Fruit fly (Drosophila melanogaster) whole organism, embryonic: ENCODE results near the gene mEFTs.

Experiments
- Abd-B ChIP-seq: fragments of 200-800 bp; sonication (Bioruptor generic); optimal IDR thresholded peaks from 2 replicates; lab custom pipeline; 2018; ENCODE audit warnings: missing biosample characterization, mild to moderate bottlenecking, missing genetic modification characterization, moderate library complexity
- Atf3 ChIP-seq: fragments of 200-800 bp; sonication (Bioruptor generic); optimal IDR thresholded peaks from 3 replicates; lab custom pipeline; 2016; ENCODE audit warnings: missing biosample characterization, missing genetic modification characterization
- CG10267 ChIP-seq: fragments of 200-800 bp; sonication (Bioruptor generic); optimal IDR thresholded peaks from 2 replicates; lab custom pipeline; 2018; ENCODE audit warnings: missing biosample characterization, mild to moderate bottlenecking, missing genetic modification characterization, moderate library complexity
- CG10274 ChIP-seq: fragments of 200-800 bp; sonication (Bioruptor generic); optimal IDR thresholded peaks from 3 replicates; lab custom pipeline; 2017; ENCODE audit warnings: missing biosample characterization, mild to moderate bottlenecking, missing genetic modification characterization
- CG10979 ChIP-seq: fragments of 200-800 bp; sonication (Bioruptor generic); optimal IDR thresholded peaks from 2 replicates; lab custom pipeline; 2018; ENCODE audit warnings: missing biosample characterization, mild to moderate bottlenecking, missing genetic modification characterization, moderate library complexity
- CG12391 ChIP-seq: fragments of 200-800 bp; sonication (Bioruptor generic); optimal IDR thresholded peaks from 3 replicates; lab custom pipeline; 2018; ENCODE audit warnings: missing biosample characterization, mild to moderate bottlenecking, missing genetic modification characterization, moderate library complexity
- CG12942 ChIP-seq: fragments of 200-800 bp; sonication (Bioruptor generic); optimal IDR thresholded peaks from 3 replicates; lab custom pipeline; 2016; ENCODE audit warnings: missing biosample characterization, missing genetic modification characterization
- CG14441 ChIP-seq: fragments of 200-800 bp; sonication (Bioruptor generic); IDR thresholded peaks from 2 replicates; pipeline ENCODE4 v1.3.6; 2022; ENCODE audit warnings: missing biosample characterization, missing genetic modification characterization
- CG14710 ChIP-seq: fragments of 200-800 bp; sonication (Bioruptor generic); optimal IDR thresholded peaks from 3 replicates; lab custom pipeline; 2019; ENCODE audit warnings: missing biosample characterization, mild to moderate bottlenecking, missing genetic modification characterization, moderate library complexity
- CG15696 ChIP-seq: fragments of 200-800 bp; sonication (Bioruptor generic); optimal IDR thresholded peaks from 2 replicates; lab custom pipeline; 2019; ENCODE audit warnings: missing biosample characterization, mild to moderate bottlenecking, missing genetic modification characterization, moderate library complexity
- CG16813 ChIP-seq: fragments of 200-800 bp; sonication (Bioruptor generic); IDR thresholded peaks from 3 replicates; pipeline ENCODE4 v1.3.6; 2022; ENCODE audit warnings: missing biosample characterization, missing genetic modification characterization; ENCODE audit not compliant: partially characterized antibody
- CG17328 ChIP-seq: fragments of 200-800 bp; sonication (Bioruptor generic); IDR thresholded peaks from 2 replicates; pipeline ENCODE4 v1.3.6; 2022; ENCODE audit warnings: missing biosample characterization, missing genetic modification characterization
- CG17385 ChIP-seq: fragments of 200-800 bp; sonication (Bioruptor generic); optimal IDR thresholded peaks from 3 replicates; lab custom pipeline; 2018; ENCODE audit warnings: missing biosample characterization, mild to moderate bottlenecking, missing genetic modification characterization
- CG17612 ChIP-seq: fragments of 200-800 bp; sonication (Bioruptor generic); IDR thresholded peaks from 2 replicates; pipeline ENCODE4 v1.3.6; 2022; ENCODE audit warnings: missing biosample characterization, missing genetic modification characterization
- CG2889 ChIP-seq: fragments of 200-800 bp; sonication (Bioruptor generic); IDR thresholded peaks from 3 replicates; pipeline ENCODE4 v1.3.6; 2022; ENCODE audit warnings: missing biosample characterization, missing genetic modification characterization
- CG33557 ChIP-seq: fragments of 200-800 bp; sonication (Bioruptor generic); optimal IDR thresholded peaks from 2 replicates; lab custom pipeline; 2019; ENCODE audit warnings: missing biosample characterization, mild to moderate bottlenecking, missing genetic modification characterization, moderate library complexity
- CG42726 ChIP-seq: fragments of 200-800 bp; sonication (Bioruptor generic); IDR thresholded peaks from 2 replicates; pipeline ENCODE4 v1.3.6; 2022; ENCODE audit warnings: missing biosample characterization, missing genetic modification characterization; ENCODE audit not compliant: partially characterized antibody
- CG4282 ChIP-seq: fragments of 200-800 bp; sonication (Bioruptor generic); optimal IDR thresholded peaks from 2 replicates; lab custom pipeline; 2016; ENCODE audit warnings: missing biosample characterization, missing genetic modification characterization
- CG6254 ChIP-seq: fragments of 200-800 bp; sonication (Bioruptor generic); optimal IDR thresholded peaks from 3 replicates; lab custom pipeline; 2017; ENCODE audit warnings: mild to moderate bottlenecking, missing biosample characterization, missing genetic modification reagents, missing genetic modification characterization
- CG6854 ChIP-seq: fragments of 200-800 bp; sonication (Bioruptor generic); optimal IDR thresholded peaks from 3 replicates; lab custom pipeline; 2017; ENCODE audit warnings: missing biosample characterization, mild to moderate bottlenecking, missing genetic modification characterization
- CG9609 ChIP-seq: fragments of 200-800 bp; sonication (Bioruptor generic); optimal IDR thresholded peaks from 3 replicates; lab custom pipeline; 2016; ENCODE audit warnings: missing biosample characterization, missing genetic modification characterization
- CHES-1-like ChIP-seq: fragments of 200-800 bp; sonication (Bioruptor generic); optimal IDR thresholded peaks from 2 replicates; lab custom pipeline; 2016; ENCODE audit warnings: missing biosample characterization, missing genetic modification characterization
- Eip74EF ChIP-seq, 2 experiments: fragments of 200-800 bp in 1 of 2; fragments of >200 bp in 1 of 2; sonication (Bioruptor generic) in 1 of 2; optimal IDR thresholded peaks; 2 replicates each; lab custom pipeline; 2017 to 2019; ENCODE audit warnings: missing biosample characterization in 2 of 2, missing genetic modification characterization in 2 of 2, mild to moderate bottlenecking in 1 of 2, moderate library complexity in 1 of 2
- H15 ChIP-seq: fragments of 200-800 bp; sonication (Bioruptor generic); IDR thresholded peaks from 3 replicates; pipeline ENCODE4 v1.3.6; 2022; ENCODE audit warnings: missing biosample characterization, missing genetic modification characterization
- Hmx ChIP-seq: fragments of 200-800 bp; sonication (Bioruptor generic); optimal IDR thresholded peaks from 2 replicates; lab custom pipeline; 2016; ENCODE audit warnings: missing biosample characterization, missing genetic modification characterization
- Jarid2 ChIP-seq: fragments of 200-800 bp; sonication (Bioruptor generic); optimal IDR thresholded peaks from 3 replicates; lab custom pipeline; 2017; ENCODE audit warnings: mild to moderate bottlenecking, missing biosample characterization, missing genetic modification reagents, missing genetic modification characterization
- Rx ChIP-seq: fragments of 200-800 bp; sonication (Bioruptor generic); IDR thresholded peaks from 2 replicates; pipeline ENCODE4 v1.3.6; 2022; ENCODE audit warnings: missing biosample characterization, missing genetic modification characterization
- Side ChIP-seq: fragments of 200-800 bp; sonication (Bioruptor generic); optimal IDR thresholded peaks from 2 replicates; lab custom pipeline; 2016; ENCODE audit warnings: missing biosample characterization, missing genetic modification characterization
- Sox100B ChIP-seq: fragments of 200-800 bp; sonication (Bioruptor generic); optimal IDR thresholded peaks from 3 replicates; lab custom pipeline; 2018; ENCODE audit warnings: missing biosample characterization, mild to moderate bottlenecking, missing genetic modification characterization
- Tbp ChIP-seq: fragments of >200 bp; optimal IDR thresholded peaks from 2 replicates; lab custom pipeline; 2018; ENCODE audit warnings: missing biosample characterization, missing genetic modification characterization
- Xrp1 ChIP-seq: fragments of 200-800 bp; sonication (Bioruptor generic); IDR thresholded peaks from 2 replicates; pipeline ENCODE4 v1.3.6; 2022; ENCODE audit warnings: missing biosample characterization, missing genetic modification characterization
- bigmax ChIP-seq: fragments of 200-800 bp; sonication (Bioruptor generic); optimal IDR thresholded peaks from 2 replicates; lab custom pipeline; 2018; ENCODE audit warnings: missing biosample characterization, mild to moderate bottlenecking, missing genetic modification characterization
- cas ChIP-seq: fragments of 200-800 bp; sonication (Bioruptor generic); IDR thresholded peaks from 2 replicates; pipeline ENCODE4 v1.3.6; 2022; ENCODE audit warnings: missing biosample characterization, missing genetic modification characterization
- da ChIP-seq: fragments of 200-800 bp; sonication (Bioruptor generic); optimal IDR thresholded peaks from 2 replicates; lab custom pipeline; 2016; ENCODE audit warnings: missing biosample characterization, missing genetic modification characterization
- ewg ChIP-seq: fragments of 200-800 bp; sonication (Bioruptor generic); optimal IDR thresholded peaks from 3 replicates; lab custom pipeline; 2017; ENCODE audit warnings: mild to moderate bottlenecking, missing biosample characterization, missing genetic modification reagents, missing genetic modification characterization
- gem ChIP-seq: fragments of 200-800 bp; sonication (Bioruptor generic); optimal IDR thresholded peaks from 2 replicates; lab custom pipeline; 2019; ENCODE audit warnings: missing biosample characterization, mild to moderate bottlenecking, missing genetic modification characterization, moderate library complexity
- grn ChIP-seq: fragments of 200-800 bp; sonication (Bioruptor generic); optimal IDR thresholded peaks from 3 replicates; lab custom pipeline; 2017; ENCODE audit warnings: missing biosample characterization, missing genetic modification characterization
- hbn ChIP-seq: fragments of 200-800 bp; sonication (Bioruptor generic); IDR thresholded peaks from 2 replicates; pipeline ENCODE4 v1.3.6; 2022; ENCODE audit warnings: missing biosample characterization, missing genetic modification characterization; ENCODE audit not compliant: partially characterized antibody
- jumu ChIP-seq: fragments of 200-800 bp; sonication (Bioruptor generic); optimal IDR thresholded peaks from 3 replicates; lab custom pipeline; 2016; ENCODE audit warnings: missing biosample characterization, missing genetic modification characterization
- lab ChIP-seq: fragments of 200-800 bp; sonication (Bioruptor generic); optimal IDR thresholded peaks from 3 replicates; lab custom pipeline; 2017; ENCODE audit warnings: missing biosample characterization, missing genetic modification characterization, mild to moderate bottlenecking, moderate library complexity, missing genetic modification reagents
- otp ChIP-seq: fragments of 200-800 bp; sonication (Bioruptor generic); IDR thresholded peaks from 3 replicates; pipeline ENCODE4, ENCODE4 v1.3.6; 2022; ENCODE audit warnings: missing biosample characterization, missing genetic modification characterization
- psq ChIP-seq: fragments of 200-800 bp; sonication (Bioruptor generic); optimal IDR thresholded peaks from 2 replicates; lab custom pipeline; 2017; ENCODE audit warnings: missing biosample characterization, missing genetic modification characterization
- run ChIP-seq: fragments of 200-800 bp; sonication (Bioruptor generic); optimal IDR thresholded peaks from 3 replicates; lab custom pipeline; 2018; ENCODE audit warnings: missing biosample characterization, mild to moderate bottlenecking, missing genetic modification characterization
- sc ChIP-seq, 3 experiments: fragments of >200 bp in 2 of 3; fragments of 200-800 bp in 1 of 3; sonication (Bioruptor generic) in 1 of 3; optimal IDR thresholded peaks; 2 replicates in 2 of 3; 3 replicates in 1 of 3; lab custom pipeline; 2017; ENCODE audit warnings: mild to moderate bottlenecking in 1 of 3, missing biosample characterization in 1 of 3, missing genetic modification characterization in 1 of 3, missing genetic modification reagents in 1 of 3
- tll ChIP-seq, 2 experiments: fragments of 200-800 bp in 1 of 2; fragments of >200 bp in 1 of 2; sonication (Bioruptor generic) in 1 of 2; optimal IDR thresholded peaks; 2 replicates each; lab custom pipeline; 2017 to 2019; ENCODE audit warnings: missing biosample characterization in 2 of 2, missing genetic modification characterization in 2 of 2, mild to moderate bottlenecking in 1 of 2, moderate library complexity in 1 of 2
- tna ChIP-seq: fragments of 200-800 bp; sonication (Bioruptor generic); IDR thresholded peaks from 2 replicates; pipeline ENCODE4 v1.3.6; 2022; ENCODE audit warnings: missing biosample characterization, missing genetic modification characterization; ENCODE audit not compliant: partially characterized antibody
- wor ChIP-seq: fragments of 200-800 bp; sonication (Bioruptor generic); IDR thresholded peaks from 2 replicates; pipeline ENCODE4 v1.3.6; 2022; ENCODE audit warnings: missing biosample characterization, missing genetic modification characterization

Gene mEFTs

DNA sequence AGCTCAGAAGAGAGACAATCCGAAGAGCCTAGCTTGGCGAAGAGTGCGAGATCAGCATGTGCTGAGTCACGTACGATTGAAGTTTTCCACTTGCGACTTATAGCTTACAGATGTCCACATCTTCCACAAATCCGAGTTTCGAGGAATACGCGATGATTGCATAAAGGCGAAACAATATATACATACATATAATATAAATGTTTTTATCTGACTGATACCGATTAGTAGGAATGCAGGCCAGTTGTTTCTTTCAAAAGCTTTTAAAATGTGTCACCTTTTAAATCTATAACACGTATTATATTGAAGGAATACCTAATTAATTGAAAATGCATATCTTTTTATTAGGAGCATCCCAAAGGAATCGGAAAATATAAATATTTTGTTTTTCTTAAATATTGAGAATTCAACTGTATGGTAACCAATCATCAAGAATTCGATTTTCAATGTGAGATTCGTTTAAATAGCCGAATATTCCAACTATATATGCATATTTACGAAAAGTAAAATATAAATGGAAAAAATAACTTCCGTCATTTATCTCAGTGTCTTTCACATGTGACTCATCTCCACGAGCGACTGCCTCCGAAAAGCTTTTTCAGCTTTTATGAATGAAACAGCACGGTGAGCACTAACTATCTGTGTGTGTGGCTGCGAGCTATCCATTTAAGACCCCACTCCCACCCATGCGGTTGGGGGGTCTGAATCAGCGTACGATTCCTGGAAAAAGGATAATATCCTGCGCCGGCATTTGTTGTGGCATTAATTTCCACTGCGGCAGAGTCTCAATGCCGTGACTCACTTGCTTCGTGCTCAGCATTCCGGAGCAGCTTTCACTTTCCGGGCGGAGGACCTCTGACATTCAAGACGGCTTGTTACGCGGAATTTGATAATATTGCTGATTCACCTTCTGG lies 50.1 kb downstream of the mEFTs start:
- TF ChIP-seq CG14710 (tag; lab: Kevin White, UChicago) = no peak
- no peak for TF ChIP-seq hbn
- no peak for TF ChIP-seq grn (GFP tag; lab: Kevin White, UChicago)
- TF ChIP-seq Hmx (GFP tag; lab: Kevin White, UChicago) = peak; percentile 50
- TF ChIP-seq Eip74EF (GFP tag; optimal IDR thresholded peaks at IDR 0.05; lab: Kevin White, UChicago) = peak in 1 of 2 experiments; percentile 74
- no peak for TF ChIP-seq CG42726
- no peak for TF ChIP-seq CG4282 (GFP tag; lab: Kevin White, UChicago)
- TF ChIP-seq tll (GFP tag; optimal IDR thresholded peaks at IDR 0.05; lab: Kevin White, UChicago) = no peak
- 0 out of 3 replicates have a peak, but pooled peaks have one; percentile 27 for TF ChIP-seq H15 (GFP tag; lab: Robert Waterston, UW)
- TF ChIP-seq da (GFP tag; lab: Kevin White, UChicago) = no peak
- no peak for TF ChIP-seq CG17612 (GFP tag; lab: Robert Waterston, UW)
- TF ChIP-seq Atf3 (GFP tag; lab: Kevin White, UChicago) = no peak
- no peak for TF ChIP-seq Tbp
- peak; percentile 49 for TF ChIP-seq run (tag; lab: Kevin White, UChicago)
- no peak for TF ChIP-seq CG10274 (GFP tag; lab: Kevin White, UChicago)
- TF ChIP-seq CG10267 (tag; lab: Kevin White, UChicago) = peak; percentile 35
- no peak for TF ChIP-seq sc (optimal IDR thresholded peaks at IDR 0.05; lab: Kevin White, UChicago)
- peak; percentile 28 for TF ChIP-seq sc (GFP tag; optimal IDR thresholded peaks at IDR 0.05; lab: Kevin White, UChicago)
- TF ChIP-seq Jarid2 (GFP tag; lab: Kevin White, UChicago) = no peak
- no peak for TF ChIP-seq wor (GFP tag; lab: Robert Waterston, UW)
- TF ChIP-seq CG2889 (GFP tag; lab: Robert Waterston, UW) = no peak
- no peak for TF ChIP-seq CG6254 (GFP tag; lab: Kevin White, UChicago)
- TF ChIP-seq CHES-1-like (GFP tag; lab: Kevin White, UChicago) = no peak
- peak; percentile 24 for TF ChIP-seq Side (GFP tag; lab: Kevin White, UChicago)
- peak; percentile 48; the same call in 1 of the 2 replicates for TF ChIP-seq Xrp1
- peak; percentile 2 for TF ChIP-seq Abd-B (GFP tag; lab: Kevin White, UChicago)
- TF ChIP-seq cas = peak; percentile 69
- no peak for TF ChIP-seq CG12391 (tag; lab: Kevin White, UChicago)
- TF ChIP-seq CG14441 = no peak
- peak; percentile 7 for TF ChIP-seq CG12942 (GFP tag; lab: Kevin White, UChicago)
- TF ChIP-seq ewg = peak; percentile 28
- peak; percentile 77 for TF ChIP-seq Sox100B (GFP tag; lab: Kevin White, UChicago)
- TF ChIP-seq Rx = no peak
- TF ChIP-seq CG17328 (GFP tag; lab: Robert Waterston, UW) = no peak
- TF ChIP-seq CG15696 (tag; lab: Kevin White, UChicago) = no peak
- TF ChIP-seq jumu (GFP tag; lab: Kevin White, UChicago) = no peak
- peak; percentile 70 for TF ChIP-seq lab
- TF ChIP-seq CG10979 = no peak
- no peak for TF ChIP-seq CG16813 (GFP tag; lab: Robert Waterston, UW)
- no peak for TF ChIP-seq bigmax (GFP tag; lab: Kevin White, UChicago)
- TF ChIP-seq CG33557 (GFP tag; lab: Kevin White, UChicago) = no peak
- no peak for TF ChIP-seq CG9609 (GFP tag; lab: Kevin White, UChicago)
- TF ChIP-seq CG6854 = peak; percentile 63
- peak; percentile 50 for TF ChIP-seq CG17385
- peak; percentile 83 for TF ChIP-seq gem (tag; lab: Kevin White, UChicago)
- no peak for TF ChIP-seq tna (GFP tag; lab: Robert Waterston, UW)
- TF ChIP-seq psq (GFP tag; lab: Kevin White, UChicago) = no peak
- TF ChIP-seq otp (GFP tag; lab: Robert Waterston, UW) = no peak
